Fruit fly (Drosophila melanogaster) whole organism, embryonic: ENCODE results near the gene Gclc.

Experiments
- Blimp-1 ChIP-seq: fragments of 200-800 bp; sonication (Bioruptor generic); optimal IDR thresholded peaks from 3 replicates; lab custom pipeline; 2018; ENCODE audit warnings: missing biosample characterization, missing genetic modification characterization, mild to moderate bottlenecking, moderate library complexity, missing genetic modification reagents
- CG10959 ChIP-seq: fragments of 200-800 bp; sonication (Bioruptor generic); IDR thresholded peaks from 2 replicates; pipeline ENCODE4 v1.3.6; 2022; ENCODE audit warnings: missing biosample characterization, missing genetic modification characterization
- CG11723 ChIP-seq: fragments of 200-800 bp; sonication (Bioruptor generic); optimal IDR thresholded peaks from 2 replicates; lab custom pipeline; 2017; ENCODE audit warnings: missing biosample characterization, mild to moderate bottlenecking, missing genetic modification characterization
- CG2889 ChIP-seq: fragments of 200-800 bp; sonication (Bioruptor generic); IDR thresholded peaks from 3 replicates; pipeline ENCODE4 v1.3.6; 2022; ENCODE audit warnings: missing biosample characterization, missing genetic modification characterization
- CG30431 ChIP-seq: fragments of 200-800 bp; sonication (Bioruptor generic); optimal IDR thresholded peaks from 2 replicates; lab custom pipeline; 2017; ENCODE audit warnings: missing biosample characterization, missing genetic modification characterization
- CG31441 ChIP-seq: fragments of 200-800 bp; sonication (Bioruptor generic); IDR thresholded peaks from 2 replicates; pipeline ENCODE4 v1.3.6; 2022; ENCODE audit warnings: missing biosample characterization, missing genetic modification characterization
- CG3726 ChIP-seq: fragments of 200-800 bp; sonication (Bioruptor generic); IDR thresholded peaks from 3 replicates; pipeline ENCODE4, ENCODE4 v1.3.6; 2022; ENCODE audit warnings: missing biosample characterization, missing genetic modification characterization
- CG3995 ChIP-seq: fragments of 200-800 bp; sonication (Bioruptor generic); optimal IDR thresholded peaks from 3 replicates; lab custom pipeline; 2016; ENCODE audit warnings: missing biosample characterization, missing genetic modification characterization
- CG9215 ChIP-seq: fragments of 200-800 bp; sonication (Bioruptor generic); IDR thresholded peaks from 2 replicates; pipeline ENCODE4 v1.3.6; 2022; ENCODE audit warnings: missing biosample characterization, missing genetic modification characterization
- Chrac-16 ChIP-seq: fragments of 200-800 bp; sonication (Bioruptor generic); optimal IDR thresholded peaks from 3 replicates; lab custom pipeline; 2016; ENCODE audit warnings: missing biosample characterization, missing genetic modification characterization
- Dad ChIP-seq: fragments of 200-800 bp; sonication (Bioruptor generic); optimal IDR thresholded peaks from 3 replicates; lab custom pipeline; 2016; ENCODE audit warnings: missing biosample characterization, missing genetic modification characterization
- Dfd ChIP-seq, 2 experiments: fragments of >200 bp; optimal IDR thresholded peaks; 2 replicates each; lab custom pipeline; 2017; ENCODE audit warnings: missing biosample characterization in 2 of 2, missing genetic modification characterization in 2 of 2
- Dref ChIP-seq: fragments of 200-800 bp; sonication (Bioruptor generic); IDR thresholded peaks from 2 replicates; pipeline ENCODE4 v1.3.6; 2022; ENCODE audit warnings: missing biosample characterization, missing genetic modification characterization
- Ets97D ChIP-seq: fragments of 200-800 bp; sonication (Bioruptor generic); optimal IDR thresholded peaks from 3 replicates; lab custom pipeline; 2016; ENCODE audit warnings: missing biosample characterization, missing genetic modification characterization
- Hr3 ChIP-seq: fragments of 200-800 bp; sonication (Bioruptor generic); optimal IDR thresholded peaks from 3 replicates; lab custom pipeline; 2016; ENCODE audit warnings: missing biosample characterization, missing genetic modification characterization
- Jarid2 ChIP-seq: fragments of 200-800 bp; sonication (Bioruptor generic); optimal IDR thresholded peaks from 3 replicates; lab custom pipeline; 2017; ENCODE audit warnings: mild to moderate bottlenecking, missing biosample characterization, missing genetic modification reagents, missing genetic modification characterization
- MESR4 ChIP-seq: fragments of 200-800 bp; sonication (Bioruptor generic); optimal IDR thresholded peaks from 2 replicates; lab custom pipeline; 2018; ENCODE audit warnings: missing biosample characterization, mild to moderate bottlenecking, missing genetic modification characterization, moderate library complexity
- NC2β ChIP-seq: fragments of 200-800 bp; sonication (Bioruptor generic); optimal IDR thresholded peaks from 2 replicates; lab custom pipeline; 2016; ENCODE audit warnings: missing biosample characterization, missing genetic modification characterization
- Spps ChIP-seq: fragments of 200-800 bp; sonication (Bioruptor generic); optimal IDR thresholded peaks from 2 replicates; lab custom pipeline; 2018; ENCODE audit warnings: missing biosample characterization, mild to moderate bottlenecking, missing genetic modification characterization
- Sry-β ChIP-seq: fragments of 200-800 bp; sonication (Bioruptor generic); optimal IDR thresholded peaks from 2 replicates; lab custom pipeline; 2018; ENCODE audit warnings: missing biosample characterization, mild to moderate bottlenecking, missing genetic modification characterization, moderate library complexity
- Vsx1 ChIP-seq: fragments of 200-800 bp; sonication (Bioruptor generic); optimal IDR thresholded peaks from 2 replicates; lab custom pipeline; 2017; ENCODE audit warnings: missing biosample characterization, mild to moderate bottlenecking, missing genetic modification characterization, missing genetic modification reagents
- Xbp1 ChIP-seq: fragments of 200-800 bp; sonication (Bioruptor generic); optimal IDR thresholded peaks from 3 replicates; lab custom pipeline; 2016; ENCODE audit warnings: missing biosample characterization, mild to moderate bottlenecking, missing genetic modification characterization
- amos ChIP-seq: fragments of 200-800 bp; sonication (Bioruptor generic); IDR thresholded peaks from 2 replicates; pipeline ENCODE4 v1.3.6; 2022; ENCODE audit warnings: missing biosample characterization, missing genetic modification characterization; ENCODE audit not compliant: partially characterized antibody
- az2 ChIP-seq: fragments of 200-800 bp; sonication (Bioruptor generic); optimal IDR thresholded peaks from 3 replicates; lab custom pipeline; 2016; ENCODE audit warnings: missing biosample characterization, missing genetic modification characterization
- bbx ChIP-seq: fragments of 200-800 bp; sonication (Bioruptor generic); IDR thresholded peaks from 2 replicates; pipeline ENCODE4 v1.3.6; 2022; ENCODE audit warnings: missing biosample characterization, missing genetic modification characterization; ENCODE audit not compliant: partially characterized antibody
- bcd ChIP-seq: fragments of 200-800 bp; sonication (Bioruptor generic); optimal IDR thresholded peaks from 2 replicates; lab custom pipeline; 2017; ENCODE audit warnings: missing biosample characterization, mild to moderate bottlenecking, missing genetic modification characterization
- bowl ChIP-seq: fragments of 200-800 bp; sonication (Bioruptor generic); IDR thresholded peaks from 2 replicates; pipeline ENCODE4 v1.3.6; 2022; ENCODE audit warnings: missing biosample characterization, missing genetic modification characterization
- dati ChIP-seq: fragments of 200-800 bp; sonication (Bioruptor generic); IDR thresholded peaks from 2 replicates; pipeline ENCODE4 v1.3.6; 2022; ENCODE audit warnings: missing biosample characterization, missing genetic modification characterization
- dmrt11E ChIP-seq: fragments of 200-800 bp; sonication (Bioruptor generic); optimal IDR thresholded peaks from 3 replicates; lab custom pipeline; 2018; ENCODE audit warnings: missing biosample characterization, mild to moderate bottlenecking, missing genetic modification characterization, moderate library complexity
- dpn ChIP-seq, 2 experiments: fragments of 200-800 bp; sonication (Bioruptor generic); optimal IDR thresholded peaks; 3 replicates each; lab custom pipeline; 2016; ENCODE audit warnings: missing biosample characterization in 2 of 2, missing genetic modification characterization in 2 of 2
- en ChIP-seq: fragments of 200-800 bp; sonication (Bioruptor generic); optimal IDR thresholded peaks from 2 replicates; lab custom pipeline; 2016; ENCODE audit warnings: missing biosample characterization, missing genetic modification characterization
- ftz-f1 ChIP-seq: fragments of 200-800 bp; sonication (Bioruptor generic); optimal IDR thresholded peaks from 2 replicates; lab custom pipeline; 2016; ENCODE audit warnings: missing biosample characterization, missing genetic modification characterization
- fu2 ChIP-seq: fragments of 200-800 bp; sonication (Bioruptor generic); optimal IDR thresholded peaks from 2 replicates; lab custom pipeline; 2016; ENCODE audit warnings: missing biosample characterization, missing genetic modification characterization
- gsb-n ChIP-seq: fragments of 200-800 bp; sonication (Bioruptor generic); optimal IDR thresholded peaks from 3 replicates; lab custom pipeline; 2018; ENCODE audit warnings: missing biosample characterization, mild to moderate bottlenecking, missing genetic modification characterization
- gt ChIP-seq: fragments of 200-800 bp; sonication (Bioruptor generic); IDR thresholded peaks from 2 replicates; pipeline ENCODE4 v1.3.6; 2022; ENCODE audit warnings: missing biosample characterization, missing genetic modification characterization
- her ChIP-seq: fragments of 200-800 bp; sonication (Bioruptor generic); optimal IDR thresholded peaks from 2 replicates; lab custom pipeline; 2016; ENCODE audit warnings: missing biosample characterization, missing genetic modification characterization
- hkb ChIP-seq, 2 experiments: fragments of 200-800 bp in 1 of 2; fragments of >200 bp in 1 of 2; sonication (Bioruptor generic) in 1 of 2; IDR thresholded peaks in 1 of 2; optimal IDR thresholded peaks in 1 of 2; 2 replicates each; pipeline versions ENCODE4 v1.3.6 to Lab custom; 2017 to 2022; ENCODE audit warnings: missing biosample characterization in 1 of 2, missing genetic modification characterization in 1 of 2
- jing ChIP-seq: fragments of 200-800 bp; sonication (Bioruptor generic); optimal IDR thresholded peaks from 2 replicates; lab custom pipeline; 2018; ENCODE audit warnings: missing biosample characterization, mild to moderate bottlenecking, missing genetic modification characterization
- nom ChIP-seq: fragments of 200-800 bp; sonication (Bioruptor generic); optimal IDR thresholded peaks from 2 replicates; lab custom pipeline; 2017; ENCODE audit warnings: missing biosample characterization, missing genetic modification characterization, mild to moderate bottlenecking, moderate library complexity, missing genetic modification reagents
- odd ChIP-seq: fragments of 200-800 bp; sonication (Bioruptor generic); optimal IDR thresholded peaks from 2 replicates; lab custom pipeline; 2017; ENCODE audit warnings: missing biosample characterization, mild to moderate bottlenecking, missing genetic modification characterization
- org-1 ChIP-seq: fragments of 200-800 bp; sonication (Bioruptor generic); optimal IDR thresholded peaks from 2 replicates; lab custom pipeline; 2017; ENCODE audit warnings: missing biosample characterization, missing genetic modification characterization
- p53 ChIP-seq: fragments of 200-800 bp; sonication (Bioruptor generic); optimal IDR thresholded peaks from 2 replicates; lab custom pipeline; 2016; ENCODE audit warnings: missing biosample characterization, missing genetic modification characterization
- psq ChIP-seq: fragments of 200-800 bp; sonication (Bioruptor generic); optimal IDR thresholded peaks from 2 replicates; lab custom pipeline; 2017; ENCODE audit warnings: missing biosample characterization, missing genetic modification characterization
- pzg ChIP-seq: fragments of 200-800 bp; sonication (Bioruptor generic); optimal IDR thresholded peaks from 3 replicates; lab custom pipeline; 2018; ENCODE audit warnings: missing biosample characterization, mild to moderate bottlenecking, missing genetic modification characterization, moderate library complexity
- slbo ChIP-seq: fragments of 200-800 bp; sonication (Bioruptor generic); IDR thresholded peaks from 2 replicates; pipeline ENCODE4 v1.3.6; 2022; ENCODE audit warnings: missing biosample characterization, missing genetic modification characterization
- sqz ChIP-seq: fragments of 200-800 bp; sonication (Bioruptor generic); optimal IDR thresholded peaks from 3 replicates; lab custom pipeline; 2018; ENCODE audit warnings: missing biosample characterization, mild to moderate bottlenecking, missing genetic modification characterization
- tap ChIP-seq: fragments of 200-800 bp; optimal IDR thresholded peaks from 3 replicates; lab custom pipeline; 2019; ENCODE audit warnings: missing biosample characterization, mild to moderate bottlenecking, missing genetic modification characterization, moderate library complexity
- z ChIP-seq: fragments of 200-800 bp; sonication (Bioruptor generic); IDR thresholded peaks from 3 replicates; pipeline ENCODE4 v1.3.6; 2022; ENCODE audit warnings: missing biosample characterization, missing genetic modification characterization
- zen ChIP-seq: fragments of 200-800 bp; sonication (Bioruptor generic); optimal IDR thresholded peaks from 3 replicates; lab custom pipeline; 2018; ENCODE audit warnings: missing biosample characterization, mild to moderate bottlenecking, missing genetic modification characterization, moderate library complexity

Gene Gclc

DNA sequence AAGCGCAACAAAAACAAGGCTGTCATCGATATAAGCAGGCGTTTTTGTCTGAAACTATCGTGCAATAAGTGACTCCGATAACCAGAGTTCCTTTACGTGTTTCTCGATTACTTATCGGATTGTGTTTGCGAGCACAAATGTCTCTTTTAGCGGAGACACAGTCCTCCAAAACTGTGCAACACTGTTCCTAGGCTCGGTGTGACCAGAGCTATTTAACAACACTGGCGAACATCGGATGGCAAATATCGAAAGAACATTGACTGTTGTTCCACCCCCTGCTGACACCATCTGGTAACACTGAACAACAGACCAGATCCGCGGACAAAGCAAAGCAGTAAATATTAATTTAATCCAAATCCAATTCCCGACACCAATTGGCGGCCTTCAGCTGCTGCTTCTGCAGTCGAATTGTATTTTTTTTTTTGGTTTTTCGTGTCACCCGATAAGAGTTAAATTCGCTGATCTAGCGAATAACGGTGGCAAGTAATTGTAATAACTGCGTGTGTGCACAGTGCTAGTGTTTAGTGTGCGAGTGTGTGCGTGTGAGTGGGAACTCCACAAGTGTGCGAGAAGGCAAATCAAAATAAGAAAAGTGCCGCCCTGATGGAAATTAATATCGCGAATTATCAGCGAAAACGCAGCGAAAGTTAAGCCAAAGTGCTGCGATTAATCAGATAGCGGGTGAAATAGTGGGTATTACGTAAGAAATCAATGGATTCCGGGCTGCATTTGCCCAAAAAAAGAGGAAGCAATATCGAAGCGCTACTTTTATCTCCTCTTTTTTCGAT is 54.4 kb downstream of the Gclc start, which contains the start of gene mys (continued):
- TF ChIP-seq bowl (GFP tag; lab: Robert Waterston, UW) (no peak; the same call in 1 of the 2 replicates), Dfd (GFP tag; optimal IDR thresholded peaks at IDR 0.05; lab: Kevin White, UChicago) (no peak), Vsx1 (GFP tag; lab: Kevin White, UChicago) (no peak), her (GFP tag; lab: Kevin White, UChicago) (peak; percentile 83), psq (GFP tag; lab: Kevin White, UChicago) (peak; percentile 26), hkb (optimal IDR thresholded peaks at IDR 0.05; lab: Kevin White, UChicago) (peak; percentile 76), hkb (GFP tag; IDR thresholded peaks at IDR 0.05; lab: Robert Waterston, UW) (no peak; the same call in 1 of the 2 replicates), org-1 (GFP tag; lab: Kevin White, UChicago) (peak; percentile 8), odd (GFP tag; lab: Kevin White, UChicago) (peak; percentile 17), CG9215 (peak; percentile 36; the same call in 1 of the 2 replicates), dpn (GFP tag; optimal IDR thresholded peaks at IDR 0.05; lab: Kevin White, UChicago) (peak; percentile 75 to 87), dmrt11E (tag; lab: Kevin White, UChicago) (peak; percentile 39), CG3726 (GFP tag; lab: Robert Waterston, UW) (no peak), tap (no peak), bcd (GFP tag; lab: Kevin White, UChicago) (peak; percentile 62), slbo (GFP tag; lab: Robert Waterston, UW) (peak; percentile 87), Xbp1 (GFP tag; lab: Kevin White, UChicago) (peak; percentile 74), ftz-f1 (GFP tag; lab: Kevin White, UChicago) (peak; percentile 65), amos (GFP tag; lab: Robert Waterston, UW) (peak; percentile 98), Sry-β (GFP tag; lab: Kevin White, UChicago) (no peak), z (GFP tag; lab: Robert Waterston, UW) (peak; percentile 71; the same call in 2 of the 3 replicates), Dref (GFP tag; lab: Robert Waterston, UW) (peak; percentile 95), p53 (GFP tag; lab: Kevin White, UChicago) (peak; percentile 79), sqz (GFP tag; lab: Kevin White, UChicago) (no peak), Blimp-1 (GFP tag; lab: Kevin White, UChicago) (peak; percentile 23), Spps (tag; lab: Kevin White, UChicago) (no peak), en (GFP tag; lab: Kevin White, UChicago) (no peak), CG2889 (GFP tag; lab: Robert Waterston, UW) (peak; percentile 48; the same call in 1 of the 3 replicates), nom (GFP tag; lab: Kevin White, UChicago) (peak; percentile 63), jing (no peak), CG31441 (GFP tag; lab: Robert Waterston, UW) (no peak), fu2 (GFP tag; lab: Kevin White, UChicago) (peak; percentile 70), Chrac-16 (GFP tag; lab: Kevin White, UChicago) (peak; percentile 51), zen (tag; lab: Kevin White, UChicago) (peak; percentile 61), dati (GFP tag; lab: Robert Waterston, UW) (peak; percentile 16; the same call in 1 of the 2 replicates), CG30431 (GFP tag; lab: Kevin White, UChicago) (peak; percentile 51), az2 (GFP tag; lab: Kevin White, UChicago) (peak; percentile 13), gsb-n (tag; lab: Kevin White, UChicago) (peak; percentile 11), Jarid2 (no peak), CG3995 (GFP tag; lab: Kevin White, UChicago) (peak; percentile 97), Hr3 (GFP tag; lab: Kevin White, UChicago) (peak; percentile 30), gt (GFP tag; lab: Robert Waterston, UW) (no peak; the same call in 1 of the 2 replicates), pzg (GFP tag; lab: Kevin White, UChicago) (peak; percentile 100), Ets97D (GFP tag; lab: Kevin White, UChicago) (peak; percentile 97), bbx (GFP tag; lab: Robert Waterston, UW) (peak; percentile 95), MESR4 (GFP tag; lab: Kevin White, UChicago) (peak; percentile 83), CG11723 (no peak), CG10959 (GFP tag; lab: Robert Waterston, UW) (peak; percentile 23; the same call in 1 of the 2 replicates), NC2β (GFP tag; lab: Kevin White, UChicago) (peak; percentile 75), Dad (GFP tag; lab: Kevin White, UChicago) (peak; percentile 74)
